Fruit fly (Drosophila melanogaster): ENCODE data around the gene indra.

Gene indra

dm6 chr3L:1302234-1302949 is 39.8 kb downstream of the indra start, which contains the start of the genes Rac1 and Acat2 (continued):
- no peak for TF ChIP-seq ttk (GFP tag; IDR thresholded peaks at IDR 0.05)

- TF ChIP-seq Atf3 (GFP tag; optimal IDR thresholded peaks at IDR 0.05) (no peak), NK7.1 (GFP tag; optimal IDR thresholded peaks at IDR 0.05) (no peak), ci (GFP tag; IDR thresholded peaks at IDR 0.05) (peak; percentile 90), cato (GFP tag; optimal IDR thresholded peaks at IDR 0.05; ENCODE audit: borderline replicate concordance) (peak; percentile 34), sima (GFP tag; optimal IDR thresholded peaks at IDR 0.05) (no peak), CG13624 (GFP tag; optimal IDR thresholded peaks at IDR 0.05) (peak; percentile 26), tup (GFP tag; optimal IDR thresholded peaks at IDR 0.05) (peak; percentile 26), trem (tag; optimal IDR thresholded peaks at IDR 0.05) (peak; percentile 86), Xrp1 (GFP tag; IDR thresholded peaks at IDR 0.05) (peak; percentile 93), C15 (GFP tag; IDR thresholded peaks at IDR 0.05) (peak; percentile 64; the same call in 1 of the 3 replicates), Antp (GFP tag; optimal IDR thresholded peaks at IDR 0.05) (no peak), CG12942 (GFP tag; optimal IDR thresholded peaks at IDR 0.05) (peak; percentile 76), run (tag; optimal IDR thresholded peaks at IDR 0.05) (peak; percentile 60), Dref (GFP tag; IDR thresholded peaks at IDR 0.05) (no peak), tx (GFP tag; optimal IDR thresholded peaks at IDR 0.05) (no peak), peb (GFP tag; IDR thresholded peaks at IDR 0.05) (peak; percentile 70; the same call in 1 of the 2 replicates), HHEX (GFP tag; optimal IDR thresholded peaks at IDR 0.05) (peak; percentile 73), dan (GFP tag; IDR thresholded peaks at IDR 0.05) (no peak), MBD-R2 (GFP tag; IDR thresholded peaks at IDR 0.05) (0 out of 2 replicates have a peak, but pooled peaks have one; percentile 46), tna (GFP tag; IDR thresholded peaks at IDR 0.05; ENCODE audit: partially characterized antibody) (no peak; the same call in 1 of the 2 replicates), Xbp1 (GFP tag; optimal IDR thresholded peaks at IDR 0.05) (peak; percentile 76), zf30C (GFP tag; optimal IDR thresholded peaks at IDR 0.05) (peak; percentile 97), CG9876 (GFP tag; optimal IDR thresholded peaks at IDR 0.05) (no peak), sr (GFP tag; IDR thresholded peaks at IDR 0.05) (no peak), ash1 (GFP tag; optimal IDR thresholded peaks at IDR 0.05) (no peak), CG12219 (GFP tag; optimal IDR thresholded peaks at IDR 0.05) (peak; percentile 66), psq (GFP tag; optimal IDR thresholded peaks at IDR 0.05) (peak; percentile 54), p53 (GFP tag; optimal IDR thresholded peaks at IDR 0.05) (no peak), Rfx (GFP tag; IDR thresholded peaks at IDR 0.05) (peak; percentile 77), Chrac-16 (GFP tag; optimal IDR thresholded peaks at IDR 0.05) (peak; percentile 68), Trl (optimal IDR thresholded peaks at IDR 0.05) (peak in 1 of 2 experiments; percentile 0), Trl (GFP tag; optimal IDR thresholded peaks at IDR 0.05) (peak; percentile 29), pum (GFP tag; optimal IDR thresholded peaks at IDR 0.05) (peak; percentile 2), chm (GFP tag; IDR thresholded peaks at IDR 0.05) (peak; percentile 74; the same call in 1 of the 2 replicates), esg (GFP tag; conservative IDR thresholded peaks at IDR 0.05) (peak; percentile 68), pho (GFP tag; optimal IDR thresholded peaks at IDR 0.05) (peak; percentile 7), unc-4 (GFP tag; IDR thresholded peaks at IDR 0.05; ENCODE audit: partially characterized antibody) (no peak), disco-r (GFP tag; optimal IDR thresholded peaks at IDR 0.05) (no peak), CG11085 (GFP tag; IDR thresholded peaks at IDR 0.05) (no peak), scrt (GFP tag; optimal IDR thresholded peaks at IDR 0.05) (peak; percentile 72), CG4820 (GFP tag; optimal IDR thresholded peaks at IDR 0.05) (peak; percentile 73), chif (GFP tag; optimal IDR thresholded peaks at IDR 0.05) (peak; percentile 3 to 55), sc (optimal IDR thresholded peaks at IDR 0.05) (no peak), sc (GFP tag; optimal IDR thresholded peaks at IDR 0.05) (peak; percentile 79), CG9215 (GFP tag; IDR thresholded peaks at IDR 0.05) (peak; percentile 56), lmd (GFP tag; IDR thresholded peaks at IDR 0.05) (peak; percentile 83), CG42726 (GFP tag; IDR thresholded peaks at IDR 0.05; ENCODE audit: partially characterized antibody) (no peak), CG10321 (GFP tag; IDR thresholded peaks at IDR 0.05) (0 out of 2 replicates have a peak, but pooled peaks have one; percentile 9)
Observed at dm6 chr3L:1300076-1300635, 42.0 kb downstream of the indra start.

Data from whole organism, embryonic.